Worm (Caenorhabditis elegans) whole organism, L3 larva: ENCODE results near the gene gpx-6.

Experiments
- R02D3.7 ChIP-seq: fragments of 150-350 bp; optimal IDR thresholded peaks from 2 replicates; lab custom pipeline; 2014; ENCODE audit warnings: missing biosample characterization, missing genetic modification characterization
- egl-5 ChIP-seq: fragments of 150-350 bp; optimal IDR thresholded peaks from 2 replicates; lab custom pipeline; 2017; ENCODE audit warnings: missing biosample characterization, missing genetic modification reagents, missing genetic modification characterization, inconsistent platforms
- elt-1 ChIP-seq: fragments of 150-350 bp; optimal IDR thresholded peaks from 2 replicates; lab custom pipeline; 2014; ENCODE audit warnings: missing biosample characterization, missing genetic modification characterization
- elt-3 ChIP-seq, 3 experiments: fragments of 150-350 bp in 1 of 3; sonication (generic microtip) in 2 of 3; optimal IDR thresholded peaks; 2 replicates in 2 of 3; 4 replicates in 1 of 3; lab custom pipeline; 2014 to 2017; ENCODE audit warnings: missing biosample characterization in 3 of 3, missing genetic modification characterization in 3 of 3
- fkh-2 ChIP-seq: fragments of 150-350 bp; optimal IDR thresholded peaks from 2 replicates; lab custom pipeline; 2014; ENCODE audit warnings: missing biosample characterization, missing genetic modification reagents, missing genetic modification characterization
- nhr-11 ChIP-seq: fragments of 150-350 bp; optimal IDR thresholded peaks from 2 replicates; lab custom pipeline; 2014; ENCODE audit warnings: missing biosample characterization, missing genetic modification characterization
- nhr-12 ChIP-seq: fragments of 150-350 bp; optimal IDR thresholded peaks from 2 replicates; lab custom pipeline; 2014; ENCODE audit warnings: missing biosample characterization, missing genetic modification characterization
- nhr-237 ChIP-seq: fragments of 150-350 bp; optimal IDR thresholded peaks from 2 replicates; lab custom pipeline; 2014; ENCODE audit warnings: missing biosample characterization, missing genetic modification characterization
- nhr-28 ChIP-seq: fragments of 150-350 bp; optimal IDR thresholded peaks from 2 replicates; lab custom pipeline; 2014; ENCODE audit warnings: missing biosample characterization, missing genetic modification characterization
- nhr-67 ChIP-seq: fragments of 150-350 bp; optimal IDR thresholded peaks from 2 replicates; lab custom pipeline; 2014; ENCODE audit warnings: missing biosample characterization, missing genetic modification characterization
- snpc-4 ChIP-seq: fragments of 150-350 bp; optimal IDR thresholded peaks from 2 replicates; lab custom pipeline; 2014; ENCODE audit warnings: missing biosample characterization, missing genetic modification characterization
- tbx-2 ChIP-seq: sonication (generic microtip); optimal IDR thresholded peaks from 2 replicates; lab custom pipeline; 2016; ENCODE audit warnings: mild to moderate bottlenecking, missing genetic modification characterization, missing compliant biosample characterization
- ztf-11 ChIP-seq: fragments of 150-350 bp; optimal IDR thresholded peaks from 2 replicates; lab custom pipeline; 2014; ENCODE audit warnings: missing biosample characterization, missing genetic modification characterization

ce11 chrIV:8243170-8243569 is 21.2 kb downstream of the gpx-6 start:
- TF ChIP-seq ztf-11 (tag; lab: Kevin White, UChicago) (no peak), nhr-11 (no peak), snpc-4 (tag; lab: Kevin White, UChicago) (no peak), elt-3 (tag; optimal IDR thresholded peaks at IDR 0.05; lab: Kevin White, UChicago) (no peak), R02D3.7 (no peak), nhr-237 (no peak), fkh-2 (tag; lab: Kevin White, UChicago) (no peak), nhr-28 (tag; lab: Kevin White, UChicago) (no peak), egl-5 (tag; lab: Kevin White, UChicago) (no peak), nhr-12 (no peak), elt-1 (peak; percentile 80), nhr-67 (tag; lab: Kevin White, UChicago) (no peak), tbx-2 (no peak)
